Worm (Caenorhabditis elegans) whole organism, late embryonic: ENCODE results near the gene lpin-1.

Experiments used
- C08G9.2 ChIP-seq: sonication (generic microtip); optimal IDR thresholded peaks from 2 replicates; lab custom pipeline; 2016; ENCODE audit warnings: mild to moderate bottlenecking, missing genetic modification characterization, moderate library complexity, missing compliant biosample characterization
- K02D7.2 ChIP-seq: sonication (generic microtip); optimal IDR thresholded peaks from 2 replicates; lab custom pipeline; 2017; ENCODE audit warnings: mild to moderate bottlenecking, missing genetic modification characterization, missing compliant biosample characterization
- ceh-9 ChIP-seq: sonication (generic microtip); optimal IDR thresholded peaks from 2 replicates; lab custom pipeline; 2016; ENCODE audit warnings: mild to moderate bottlenecking, missing genetic modification characterization, inconsistent platforms, missing compliant biosample characterization
- dve-1 ChIP-seq: sonication (generic microtip); optimal IDR thresholded peaks from 2 replicates; lab custom pipeline; 2017; ENCODE audit warnings: antibody characterized with exemption, mild to moderate bottlenecking, missing genetic modification characterization, missing compliant biosample characterization
- fkh-10 ChIP-seq: fragments of 150-350 bp; optimal IDR thresholded peaks from 2 replicates; lab custom pipeline; 2014; ENCODE audit warnings: missing biosample characterization, missing genetic modification reagents, missing genetic modification characterization
- nfya-1 ChIP-seq: sonication (generic microtip); optimal IDR thresholded peaks from 2 replicates; lab custom pipeline; 2017; ENCODE audit warnings: missing genetic modification characterization, mild to moderate bottlenecking, missing compliant biosample characterization, antibody characterized with exemption, moderate library complexity
- nhr-11 ChIP-seq: fragments of 150-350 bp; optimal IDR thresholded peaks from 2 replicates; lab custom pipeline; 2014; ENCODE audit warnings: missing biosample characterization, missing genetic modification characterization
- pqm-1 ChIP-seq: sonication (generic microtip); optimal IDR thresholded peaks from 2 replicates; lab custom pipeline; 2016; ENCODE audit warnings: missing genetic modification characterization, missing compliant biosample characterization
- rnt-1 ChIP-seq: sonication (generic microtip); optimal IDR thresholded peaks from 2 replicates; lab custom pipeline; 2016; ENCODE audit warnings: missing genetic modification characterization, missing compliant biosample characterization

DNA sequence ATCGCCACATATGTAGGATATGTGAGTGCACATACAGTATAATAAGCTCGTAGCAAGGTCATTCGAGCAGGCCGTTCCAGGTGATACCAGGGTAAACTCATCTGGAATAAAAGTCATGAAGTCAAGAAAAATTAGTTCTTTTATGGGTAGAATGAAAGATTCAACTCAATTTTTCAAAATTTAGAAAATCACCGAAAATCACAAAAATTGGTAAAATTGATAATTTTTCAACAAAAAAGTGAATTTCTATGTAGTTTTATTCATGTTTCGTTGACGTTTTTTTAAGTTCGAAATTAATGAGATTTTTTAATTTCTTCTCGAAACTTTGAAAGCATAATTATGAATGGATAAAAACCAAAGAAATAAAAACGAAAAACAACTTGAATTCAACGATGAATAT, 32.2 kb downstream of the lpin-1 start, which contains the start of gene F53F4.16:
- no peak for TF ChIP-seq nhr-11 (tag; lab: Kevin White, UChicago)
- TF ChIP-seq dve-1 (tag; lab: Kevin White, UChicago), result no peak
- TF ChIP-seq K02D7.2 (tag; lab: Kevin White, UChicago), result no peak
- no peak for TF ChIP-seq pqm-1 (tag; lab: Kevin White, UChicago)
- no peak for TF ChIP-seq rnt-1
- no peak for TF ChIP-seq fkh-10 (GFP tag; lab: Kevin White, UChicago)
- no peak for TF ChIP-seq nfya-1 (tag; lab: Kevin White, UChicago)
- no peak for TF ChIP-seq C08G9.2 (tag; lab: Kevin White, UChicago)
- TF ChIP-seq ceh-9, result no peak
